Worm (Caenorhabditis elegans): ENCODE data around the gene B0238.15.

DNA sequence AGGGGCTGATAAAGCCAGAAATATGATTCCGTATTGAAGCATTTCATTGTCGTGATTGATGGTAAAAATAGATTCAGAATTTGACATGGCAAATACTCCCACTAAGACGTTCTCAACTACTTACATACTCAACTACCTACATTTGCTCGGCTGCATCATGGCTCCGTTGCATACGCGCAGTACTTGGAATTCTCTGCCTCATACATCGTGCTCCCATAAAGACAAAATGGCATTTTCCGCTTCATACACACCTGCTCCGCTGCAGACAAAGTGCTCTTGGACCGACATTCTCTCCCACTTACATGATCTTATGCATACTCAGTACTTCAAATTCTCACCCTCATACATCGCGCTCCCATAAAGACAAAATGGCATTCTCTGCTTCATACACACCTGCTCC, 25.6 kb downstream of the B0238.15 start, which contains the start of the genes srt-69 and B0238.12:
- no peak for TF ChIP-seq nhr-237 (tag; optimal IDR thresholded peaks at IDR 0.05)
- no peak for TF ChIP-seq ztf-11 (tag; optimal IDR thresholded peaks at IDR 0.05)
- no peak for TF ChIP-seq lsy-12 (tag; optimal IDR thresholded peaks at IDR 0.05)
- TF ChIP-seq pha-4 (tag; optimal IDR thresholded peaks at IDR 0.05), result no peak

Measured in whole organism, L3 larva.